Fruit fly (Drosophila melanogaster): ENCODE results near the gene Glyp.

dm6 chr2L:2162281-2162680, 31.7 kb downstream of the Glyp start:
- TF ChIP-seq insv (optimal IDR thresholded peaks at IDR 0.05) (no peak), Myc (optimal IDR thresholded peaks at IDR 0.05) (no peak), psq (optimal IDR thresholded peaks at IDR 0.05) (no peak), Sin3A (optimal IDR thresholded peaks at IDR 0.05) (no peak), h (optimal IDR thresholded peaks at IDR 0.05) (no peak), ttk (optimal IDR thresholded peaks at IDR 0.05) (no peak)
